Fruit fly (Drosophila melanogaster) whole organism, adult: ENCODE measurements around the gene CG6770.

Source experiments
- CG12768 ChIP-seq: fragments of 200-800 bp; sonication (Bioruptor generic); optimal IDR thresholded peaks from 2 replicates; lab custom pipeline; 2017; ENCODE audit warnings: missing biosample characterization, missing genetic modification characterization, mild to moderate bottlenecking, moderate library complexity, missing genetic modification reagents
- Clk ChIP-seq: fragments of 200-800 bp; sonication (Bioruptor generic); optimal IDR thresholded peaks from 2 replicates; lab custom pipeline; 2017; ENCODE audit warnings: missing biosample characterization, missing genetic modification characterization

dm6 chr2L:12092719-12093118, 46.8 kb upstream of the CG6770 start:
- no peak for TF ChIP-seq Clk (GFP tag; lab: Kevin White, UChicago)
- TF ChIP-seq CG12768 (GFP tag; lab: Kevin White, UChicago) = no peak
